Worm (Caenorhabditis elegans) whole organism, L4 larva: ENCODE data around the gene abcx-1.

ENCODE experiments used
- D1046.2 ChIP-seq: fragments of 200-800 bp; sonication (Bioruptor generic); IDR thresholded peaks from 2 replicates; pipeline ENCODE4 v1.3.6; 2022; ENCODE audit warnings: missing genetic modification characterization, missing compliant biosample characterization
- F26F4.8 ChIP-seq: fragments of 200-800 bp; sonication (Bioruptor generic); conservative IDR thresholded peaks from 2 replicates; pipeline ENCODE4 v1.3.6; 2022; ENCODE audit warnings: missing genetic modification characterization, missing compliant biosample characterization
- F44E2.7 ChIP-seq: fragments of 200-800 bp; sonication (Bioruptor generic); IDR thresholded peaks from 2 replicates; pipeline ENCODE4 v2.1.2; 2022; ENCODE audit warnings: missing genetic modification characterization, missing compliant biosample characterization
- ZK546.5 ChIP-seq, 2 experiments: sonication (generic microtip); optimal IDR thresholded peaks; 2 replicates each; lab custom pipeline; 2017; ENCODE audit warnings: missing biosample characterization in 2 of 2, missing genetic modification characterization in 2 of 2
- aha-1 ChIP-seq: fragments of 150-350 bp; peaks from one replicate; lab custom pipeline; 2014; ENCODE audit warnings: missing biosample characterization, missing genetic modification characterization
- ceh-32 ChIP-seq: sonication (generic microtip); optimal IDR thresholded peaks from 2 replicates; lab custom pipeline; 2016; ENCODE audit warnings: mild to moderate bottlenecking, missing genetic modification characterization, missing compliant biosample characterization; ENCODE audit not compliant: poor library complexity
- ceh-62 ChIP-seq: sonication (generic microtip); optimal IDR thresholded peaks from 2 replicates; lab custom pipeline; 2017; ENCODE audit warnings: missing biosample characterization, missing genetic modification characterization
- ceh-82 ChIP-seq: sonication (generic microtip); optimal IDR thresholded peaks from 2 replicates; lab custom pipeline; 2017; ENCODE audit warnings: missing biosample characterization, missing genetic modification characterization
- dpl-1 ChIP-seq: fragments of 150-350 bp; optimal IDR thresholded peaks from 2 replicates; lab custom pipeline; 2014; ENCODE audit warnings: missing biosample characterization, missing genetic modification reagents, missing genetic modification characterization
- jun-1 ChIP-seq: fragments of 150-350 bp; optimal IDR thresholded peaks from 2 replicates; lab custom pipeline; 2014; ENCODE audit warnings: missing biosample characterization, missing genetic modification reagents, missing genetic modification characterization
- lin-29 ChIP-seq: fragments of 200-800 bp; sonication (Bioruptor generic); IDR thresholded peaks from 2 replicates; pipeline ENCODE4 v1.3.6; 2022; ENCODE audit warnings: missing genetic modification reagents, missing genetic modification characterization, missing compliant biosample characterization
- lin-38 ChIP-seq: fragments of 200-800 bp; sonication (Bioruptor generic); IDR thresholded peaks from 2 replicates; pipeline ENCODE4 v1.3.6; 2022; ENCODE audit warnings: missing genetic modification reagents, missing genetic modification characterization, missing compliant biosample characterization
- mdl-1 ChIP-seq, 2 experiments: fragments of 150-350 bp in 1 of 2; sonication (generic microtip) in 1 of 2; optimal IDR thresholded peaks; 2 replicates each; lab custom pipeline; 2014 to 2017; ENCODE audit warnings: missing biosample characterization in 2 of 2, missing genetic modification characterization in 2 of 2
- nhr-10 ChIP-seq: fragments of 150-350 bp; optimal IDR thresholded peaks from 2 replicates; lab custom pipeline; 2014; ENCODE audit warnings: missing biosample characterization, missing genetic modification characterization
- nhr-42 ChIP-seq: fragments of 200-800 bp; sonication (Bioruptor generic); IDR thresholded peaks from 2 replicates; pipeline ENCODE4 v1.3.6; 2022; ENCODE audit warnings: missing genetic modification characterization, missing compliant biosample characterization
- nhr-77 ChIP-seq: fragments of 150-350 bp; optimal IDR thresholded peaks from 2 replicates; lab custom pipeline; 2014; ENCODE audit warnings: missing biosample characterization, missing genetic modification characterization
- pqm-1 ChIP-seq: sonication (generic microtip); optimal IDR thresholded peaks from 2 replicates; lab custom pipeline; 2017; ENCODE audit warnings: missing biosample characterization, missing genetic modification characterization
- sdz-12 ChIP-seq: fragments of 200-800 bp; sonication (Bioruptor generic); optimal IDR thresholded peaks from 2 replicates; lab custom pipeline; 2018; ENCODE audit warnings: mild to moderate bottlenecking, missing genetic modification characterization, missing compliant biosample characterization
- tra-1 ChIP-seq: fragments of 200-800 bp; sonication (Bioruptor generic); IDR thresholded peaks from 2 replicates; pipeline ENCODE4 v1.3.6; 2022; ENCODE audit warnings: missing genetic modification reagents, missing genetic modification characterization, missing compliant biosample characterization
- unc-39 ChIP-seq: sonication (generic microtip); optimal IDR thresholded peaks from 2 replicates; lab custom pipeline; 2017; ENCODE audit warnings: missing biosample characterization, missing genetic modification characterization
- vab-7 ChIP-seq: fragments of 200-800 bp; sonication (Bioruptor generic); IDR thresholded peaks from 2 replicates; pipeline ENCODE4 v1.3.6; 2022; ENCODE audit warnings: missing genetic modification reagents, missing genetic modification characterization, missing compliant biosample characterization
- zfp-2 ChIP-seq: sonication (generic microtip); optimal IDR thresholded peaks from 2 replicates; lab custom pipeline; 2016; ENCODE audit warnings: mild to moderate bottlenecking, missing genetic modification characterization, missing compliant biosample characterization
- zip-2 ChIP-seq: fragments of 150-350 bp; optimal IDR thresholded peaks from 2 replicates; lab custom pipeline; 2014; ENCODE audit warnings: missing biosample characterization, missing genetic modification characterization
- ztf-7 ChIP-seq: fragments of 150-350 bp; optimal IDR thresholded peaks from 2 replicates; lab custom pipeline; 2014; ENCODE audit warnings: missing biosample characterization, missing genetic modification characterization

abcx-1 gene

DNA sequence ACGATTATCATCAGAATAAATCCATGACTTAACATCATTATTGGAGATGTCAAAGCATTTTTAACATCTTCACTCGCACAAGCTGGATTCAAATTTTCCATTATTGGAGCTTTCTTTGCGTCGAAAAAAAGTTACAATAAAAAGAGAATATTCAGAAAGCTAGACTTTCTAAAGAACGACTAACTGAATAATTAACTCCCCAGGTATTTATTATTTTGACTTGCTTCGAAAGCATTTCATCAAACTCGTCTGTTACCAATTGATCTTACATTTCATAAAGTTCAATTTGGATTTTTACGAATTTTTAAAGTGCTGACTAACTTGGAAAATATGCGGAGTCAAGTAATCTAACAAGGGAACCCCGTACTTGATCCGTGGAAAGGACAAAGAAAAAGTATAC is 43.7 kb downstream of the abcx-1 start, which contains the start of gene sra-29:
Gene sra-29, minus strand, starts transcription at position 101 of the 400 bp plus-strand sequence.
- TF ChIP-seq nhr-77 (no peak), pqm-1 (tag; lab: Kevin White, UChicago) (no peak), D1046.2 (GFP tag; lab: Robert Waterston, UW) (no peak), ZK546.5 (tag; optimal IDR thresholded peaks at IDR 0.05; lab: Kevin White, UChicago) (no peak), nhr-42 (GFP tag; lab: Robert Waterston, UW) (no peak), F44E2.7 (no peak), unc-39 (tag; lab: Kevin White, UChicago) (no peak), F26F4.8 (GFP tag; lab: Robert Waterston, UW) (no peak)

DNA sequence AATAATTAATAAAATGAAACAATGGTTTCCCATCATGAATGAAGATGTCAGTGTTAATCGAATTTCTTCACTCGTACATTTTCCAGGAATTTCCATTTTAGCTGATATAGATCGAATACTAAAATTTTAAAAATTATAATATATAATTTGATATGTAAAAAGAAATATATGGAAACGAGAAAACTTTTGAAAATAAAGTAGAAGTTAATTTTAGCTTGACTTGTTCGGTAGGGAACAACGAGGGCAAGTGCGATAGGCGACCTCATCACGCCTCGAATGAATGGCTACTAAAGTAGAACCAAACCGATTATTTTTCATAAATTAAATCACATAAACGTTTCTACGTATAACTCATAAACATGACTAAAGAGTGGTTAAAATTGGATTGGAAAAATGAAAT is 46.4 kb downstream of the abcx-1 start, which contains the start of gene sra-31:
Gene sra-31, minus strand, starts transcription at position 101 of the 400 bp plus-strand sequence.
- TF ChIP-seq ceh-82 (tag; lab: Kevin White, UChicago) (no peak), nhr-10 (tag; lab: Kevin White, UChicago) (no peak), lin-29 (GFP tag; lab: Robert Waterston, UW) (no peak), mdl-1 (tag; optimal IDR thresholded peaks at IDR 0.05; lab: Kevin White, UChicago) (no peak), zfp-2 (tag; lab: Kevin White, UChicago) (no peak)

DNA sequence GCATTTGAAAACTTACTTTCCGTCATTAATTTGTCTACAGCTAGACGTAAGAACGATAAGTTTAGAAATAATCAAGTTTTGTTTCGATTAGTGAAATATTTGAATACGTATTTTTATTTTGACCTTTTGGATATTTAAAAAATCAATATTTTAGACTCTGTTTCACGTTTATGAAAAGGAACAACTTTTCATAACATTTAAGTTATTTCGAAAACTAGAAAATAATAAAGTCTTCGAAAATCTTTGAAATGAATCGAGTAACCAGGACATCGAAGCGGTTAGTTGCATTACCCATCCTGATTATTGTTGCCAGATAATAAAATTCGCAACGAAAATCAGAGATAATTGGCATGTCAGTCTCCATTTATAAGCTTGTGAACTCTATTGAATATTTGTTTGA is 49.3 kb downstream of the abcx-1 start, which contains the start of gene C56C10.6:
Gene C56C10.6, minus strand, starts transcription at position 101 of the 400 bp plus-strand sequence.
- TF ChIP-seq ceh-62 (tag; lab: Kevin White, UChicago) (no peak), sdz-12 (no peak), dpl-1 (no peak), vab-7 (no peak), aha-1 (tag; lab: Kevin White, UChicago) (no peak)

DNA sequence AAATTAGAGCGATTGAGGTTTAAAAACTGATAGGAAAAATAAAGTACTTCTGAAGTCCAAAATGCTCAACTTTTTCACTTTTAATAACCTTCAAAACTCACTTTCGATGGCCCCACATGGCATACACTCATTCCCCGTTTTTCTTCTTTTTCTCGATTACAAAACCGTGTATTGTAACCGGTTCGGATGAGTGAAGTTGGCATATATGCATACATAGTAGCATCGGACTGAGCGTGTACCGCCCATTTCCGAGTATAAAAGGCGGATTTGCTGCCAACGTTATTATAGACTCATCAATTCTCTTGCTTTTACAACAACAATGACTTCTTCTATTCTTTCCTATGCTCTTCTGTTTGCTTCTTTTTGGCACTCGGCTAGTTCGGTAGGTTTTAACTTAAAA is 50.8 kb downstream of the abcx-1 start, which contains the start of gene C56C10.4:
Gene C56C10.4, plus strand, starts transcription at position 301 of the 400 bp plus-strand sequence.
- TF ChIP-seq ceh-32 (tag; lab: Kevin White, UChicago) (no peak), nhr-10 (tag; lab: Kevin White, UChicago) (no peak), ztf-7 (tag; lab: Kevin White, UChicago) (no peak), lin-38 (GFP tag; lab: Robert Waterston, UW) (no peak), tra-1 (no peak), F44E2.7 (no peak), jun-1 (tag; lab: Kevin White, UChicago) (no peak), aha-1 (tag; lab: Kevin White, UChicago) (no peak), zfp-2 (tag; lab: Kevin White, UChicago) (no peak), F26F4.8 (GFP tag; lab: Robert Waterston, UW) (no peak), zip-2 (tag; lab: Kevin White, UChicago) (no peak)
